Fruit fly (Drosophila melanogaster): ENCODE results near the gene Psn.

Gene Psn

DNA sequence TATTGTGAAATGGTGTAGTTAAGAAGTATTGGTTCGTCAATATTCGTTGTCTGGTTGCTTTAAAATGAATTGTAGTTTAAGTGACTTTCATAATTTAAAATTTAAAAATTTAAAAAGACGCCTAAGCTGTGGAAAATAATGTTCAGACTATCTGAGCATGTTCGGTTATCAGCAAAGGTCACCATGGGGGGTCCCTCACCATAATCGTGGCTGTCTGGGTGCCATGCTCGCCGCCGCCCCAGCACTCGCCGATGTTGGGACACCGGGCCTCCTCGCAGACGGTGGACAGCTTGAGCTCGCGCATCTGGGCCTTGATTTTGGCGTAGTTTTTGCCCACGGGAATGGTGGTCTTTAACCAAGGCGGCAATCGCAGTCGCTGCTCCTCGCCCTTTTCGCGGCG, 649 bp upstream of the Psn start:
- no peak for TF ChIP-seq CG17801 (GFP tag; optimal IDR thresholded peaks at IDR 0.05; ENCODE audit: partially characterized antibody)

DNA sequence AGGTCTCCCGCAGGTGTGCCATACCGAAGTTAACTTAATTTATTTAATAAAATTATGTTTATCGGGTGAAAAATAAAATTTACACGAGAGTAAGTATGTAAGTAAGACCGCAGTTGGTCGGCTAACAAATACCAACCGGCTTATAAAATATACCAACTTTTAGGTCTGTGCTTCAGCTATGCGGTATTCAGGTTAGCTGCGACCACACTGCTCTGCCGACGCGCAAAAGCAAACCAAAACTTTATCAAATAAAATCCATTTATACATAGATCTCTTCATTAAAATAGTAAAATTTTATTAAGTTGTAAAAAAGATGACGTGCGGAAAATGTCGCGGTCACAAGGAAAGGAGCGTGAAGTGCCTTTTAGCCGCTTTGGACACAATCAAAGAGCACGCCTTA, 3.8 kb downstream of the Psn start, which contains the start of the genes mRpL15 and CtIP:
mRpL15 (minus strand) TSS at position 141 of the 400 bp plus-strand sequence.
CtIP (plus strand) TSS at position 182 of the 400 bp plus-strand sequence.
- TF ChIP-seq CG17801 (GFP tag; optimal IDR thresholded peaks at IDR 0.05; ENCODE audit: partially characterized antibody) = peak; percentile 5

DNA sequence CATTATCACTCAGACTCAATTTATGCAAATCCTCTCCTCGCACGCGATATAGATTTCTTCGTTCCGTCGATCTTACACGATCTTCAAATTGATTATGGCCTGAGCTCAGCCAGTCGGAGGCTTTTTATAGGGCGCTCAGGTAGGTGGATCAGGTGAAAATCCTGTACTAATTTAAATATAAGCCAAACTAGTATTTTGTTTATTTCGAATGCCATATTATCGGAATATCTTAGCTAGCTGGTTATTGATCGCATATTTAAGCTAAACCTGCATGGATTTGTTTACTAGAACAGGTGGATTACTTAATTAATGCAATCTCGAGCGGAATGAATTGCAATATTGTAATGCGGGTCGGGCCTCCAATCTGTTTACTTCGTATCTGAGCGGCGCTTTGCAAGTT, 7.5 kb downstream of the Psn start, which contains the start of gene Hpd:
Hpd (minus strand) TSS at position 101 of the 400 bp plus-strand sequence.
- TF ChIP-seq CG17801 (GFP tag; optimal IDR thresholded peaks at IDR 0.05; ENCODE audit: partially characterized antibody) = no peak

DNA sequence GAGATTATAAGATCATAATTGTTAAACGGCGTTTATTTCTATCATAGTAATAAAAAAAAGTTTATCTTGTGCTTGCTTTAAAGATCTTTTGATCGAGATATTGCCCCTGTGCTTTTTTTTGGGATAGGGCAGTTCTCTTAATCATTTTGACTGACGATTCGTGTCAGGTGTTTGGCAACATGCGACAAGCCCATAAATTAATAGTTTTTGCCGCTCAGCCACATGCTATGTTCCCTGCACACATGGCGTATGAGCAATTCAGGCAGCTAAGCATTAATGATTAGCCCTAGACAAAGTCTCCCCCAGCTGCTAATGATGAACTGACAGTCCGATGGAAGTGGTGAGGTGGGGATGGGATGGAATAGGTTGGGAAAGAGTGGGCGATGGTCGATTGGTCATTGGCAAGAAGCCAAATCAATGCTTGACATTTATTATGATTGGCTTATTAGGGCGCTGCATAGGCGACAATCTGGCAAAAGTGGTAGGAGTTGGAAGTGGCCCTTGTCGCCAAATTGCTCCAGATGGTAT, 8.7 kb downstream of the Psn start:
- no peak for TF ChIP-seq CG17801 (GFP tag; optimal IDR thresholded peaks at IDR 0.05; ENCODE audit: partially characterized antibody)

DNA sequence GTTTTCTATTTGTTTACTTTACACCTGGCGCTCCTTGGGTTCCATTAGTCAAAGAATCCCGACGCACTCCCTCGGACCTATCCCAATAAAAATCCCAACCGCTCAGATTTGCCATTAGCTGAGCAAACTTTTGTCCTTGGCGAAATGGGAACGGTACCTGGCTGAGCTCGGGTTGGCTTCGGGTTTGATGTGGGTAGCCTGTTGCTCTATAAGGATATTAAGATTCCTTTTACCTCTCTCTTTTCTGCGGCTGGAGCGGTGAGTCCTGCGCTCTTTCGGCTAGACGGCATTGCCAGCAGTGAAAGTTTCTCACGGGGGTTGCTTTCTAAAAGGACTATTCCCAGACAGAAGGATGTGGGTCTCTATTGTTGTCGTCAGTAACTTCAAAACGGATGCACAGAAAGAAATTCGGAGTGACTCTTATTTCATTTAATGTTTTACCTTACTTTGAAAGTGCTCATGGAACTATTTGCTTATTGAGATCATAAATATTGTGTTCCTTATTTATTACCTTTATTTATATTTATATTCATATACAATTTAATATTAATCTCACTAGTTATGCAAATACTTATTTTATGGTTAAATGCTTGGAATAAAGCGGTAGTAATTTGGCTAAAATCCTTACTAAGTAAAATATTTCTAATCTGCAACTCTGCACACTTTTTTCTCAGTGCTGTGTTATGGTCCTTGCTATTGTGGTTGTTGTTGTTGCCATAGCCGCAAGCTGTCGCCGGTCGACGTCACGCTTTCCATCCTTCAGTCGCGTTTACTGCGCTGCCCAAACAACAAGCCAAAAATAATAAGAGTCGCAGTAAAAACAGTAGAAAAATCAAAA, 9.6 kb downstream of the Psn start, which contains the start of gene CG5910:
CG5910 (plus strand) TSS at position 788 of the 838 bp plus-strand sequence.
- TF ChIP-seq CG17801 (GFP tag; optimal IDR thresholded peaks at IDR 0.05; ENCODE audit: partially characterized antibody) = no peak

DNA sequence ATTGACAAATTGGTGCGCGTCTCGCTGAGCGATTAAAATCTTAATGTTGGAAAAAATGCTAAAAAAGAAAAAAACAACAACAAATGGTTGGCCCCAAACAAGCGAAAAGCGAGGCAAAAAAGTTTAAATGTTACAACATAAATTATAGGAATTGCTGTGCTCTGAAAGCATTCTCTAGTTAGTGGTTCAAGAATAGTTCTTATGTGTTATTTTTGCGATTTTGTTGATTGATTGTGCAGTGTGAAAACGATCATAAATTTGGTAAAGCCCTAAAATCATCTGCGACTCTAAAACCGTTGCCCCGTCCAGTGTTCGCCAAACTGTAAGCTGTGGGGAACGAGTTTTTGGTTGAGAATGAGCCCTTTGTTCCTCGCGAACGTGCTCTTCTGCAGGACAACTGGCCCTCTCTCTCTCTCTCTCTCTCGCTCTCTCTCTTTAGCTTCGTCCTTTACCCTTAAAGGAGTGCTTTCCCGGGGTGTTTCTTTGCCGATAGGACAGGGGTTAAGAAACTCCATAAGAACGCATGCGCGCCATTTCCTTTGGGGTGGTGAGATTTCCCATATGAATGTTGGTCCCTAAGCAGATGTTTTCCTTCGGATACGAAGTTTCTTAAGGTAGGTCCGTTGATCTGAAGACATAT, 10.5 kb downstream of the Psn start:
- TF ChIP-seq CG17801 (GFP tag; optimal IDR thresholded peaks at IDR 0.05; ENCODE audit: partially characterized antibody) = no peak

DNA sequence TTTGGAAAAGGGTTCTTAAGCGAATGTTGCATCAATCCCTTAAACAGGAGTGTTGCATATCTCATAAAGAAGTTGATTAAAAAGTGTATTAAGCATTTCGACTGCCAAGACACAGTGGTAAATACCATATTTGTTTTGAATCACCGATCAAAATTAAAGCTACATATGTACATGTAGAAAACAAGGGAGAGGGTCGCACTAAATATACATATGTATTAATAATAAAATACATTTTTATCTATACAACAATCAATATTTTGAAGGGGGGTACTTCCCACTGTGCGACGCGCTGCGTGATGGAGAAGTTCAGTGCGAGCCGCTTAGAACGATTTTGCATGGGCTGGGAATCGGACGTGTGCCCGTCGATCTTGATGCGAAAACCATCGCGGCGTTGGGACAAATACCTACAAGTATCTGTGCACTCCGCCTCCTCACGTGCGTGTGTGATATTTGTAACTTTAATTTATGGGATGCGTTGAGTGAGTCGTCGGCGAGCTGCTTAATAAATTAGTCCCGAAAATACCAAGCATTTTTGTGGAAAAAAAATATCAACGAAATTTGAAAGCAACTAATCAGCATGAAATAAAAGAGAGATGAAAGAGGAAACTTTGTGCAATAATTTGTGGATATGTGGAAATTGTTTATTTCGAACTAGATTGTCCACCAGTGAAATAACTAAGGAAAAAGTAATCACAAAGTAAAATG, 12.7 kb downstream of the Psn start:
- TF ChIP-seq CG17801 (GFP tag; optimal IDR thresholded peaks at IDR 0.05; ENCODE audit: partially characterized antibody) = peak; percentile 69

DNA sequence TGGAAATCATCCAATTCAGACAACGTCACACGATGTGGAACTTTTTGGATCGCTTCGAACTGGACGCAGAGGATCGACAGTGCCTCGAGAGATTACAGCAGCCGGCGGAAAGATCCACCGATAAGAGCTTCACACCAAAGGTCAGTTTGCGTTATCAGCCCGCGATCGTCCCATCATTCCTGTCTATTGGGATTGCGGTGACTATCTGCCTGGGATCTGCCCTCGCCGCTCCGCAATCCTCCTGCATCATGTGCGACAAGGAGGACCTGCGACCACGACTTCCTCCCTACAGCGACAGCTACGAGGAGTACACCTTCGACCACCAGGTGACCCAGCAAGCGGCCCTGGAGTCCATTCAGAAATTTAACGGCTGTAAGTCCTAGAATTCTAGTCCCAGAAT, 13.8 kb downstream of the Psn start:
- no peak for TF ChIP-seq CG17801 (GFP tag; optimal IDR thresholded peaks at IDR 0.05; ENCODE audit: partially characterized antibody)

DNA sequence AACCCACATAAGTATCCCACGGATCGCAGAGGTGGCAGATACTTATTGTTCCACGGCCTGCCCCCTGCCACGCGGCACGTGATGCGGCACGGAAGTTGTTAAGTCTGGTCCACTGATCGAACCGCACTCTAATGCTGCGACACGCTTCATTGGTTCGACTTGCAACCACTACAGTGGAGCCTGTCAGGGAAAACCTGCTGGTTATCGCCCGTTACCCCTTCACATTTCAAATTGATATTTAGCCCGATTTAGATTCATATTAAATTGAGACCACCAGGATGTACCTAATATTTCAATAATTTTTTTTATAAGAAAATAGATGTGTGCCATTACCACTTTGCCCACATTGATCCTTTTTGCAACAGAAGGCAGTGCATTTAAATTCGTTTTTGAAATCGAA, 15.1 kb downstream of the Psn start:
- no peak for TF ChIP-seq CG17801 (GFP tag; optimal IDR thresholded peaks at IDR 0.05; ENCODE audit: partially characterized antibody)

DNA sequence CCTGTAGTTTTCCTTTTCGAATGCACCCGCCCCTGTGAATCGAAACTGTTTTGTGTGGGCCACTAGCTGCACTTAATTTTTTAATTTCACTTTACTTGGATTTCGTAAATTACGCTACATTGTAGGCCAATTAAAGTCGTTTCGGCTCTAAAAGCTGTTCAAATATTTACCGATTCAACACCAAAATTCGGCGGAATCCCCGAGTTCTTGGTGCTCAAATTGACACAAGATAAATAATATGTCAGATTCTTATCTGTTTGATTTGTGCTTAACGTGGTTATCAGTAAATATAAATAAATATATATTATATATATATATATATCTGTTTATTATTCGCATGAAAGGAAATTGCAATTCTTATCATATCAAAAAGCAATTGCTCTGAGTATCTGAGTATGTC, 15.7 kb downstream of the Psn start:
- TF ChIP-seq CG17801 (GFP tag; optimal IDR thresholded peaks at IDR 0.05; ENCODE audit: partially characterized antibody) = no peak

DNA sequence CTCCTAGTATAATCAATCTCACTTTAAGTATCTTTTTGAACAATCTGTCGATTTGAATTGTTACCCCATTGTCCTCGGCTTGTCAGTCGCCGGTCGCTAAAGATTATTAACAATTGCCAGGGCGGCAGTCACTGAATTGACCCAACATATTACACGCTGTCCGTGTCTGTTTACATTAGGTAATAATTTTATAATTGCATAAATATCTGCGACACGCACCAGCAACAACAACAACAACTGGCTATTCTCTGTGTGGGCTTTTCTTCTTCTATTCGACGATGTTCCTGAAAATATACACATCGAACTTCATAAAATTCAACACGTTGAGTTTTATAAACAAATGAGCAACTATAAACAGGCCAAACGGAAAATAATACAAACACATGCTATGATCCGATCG, 16.5 kb downstream of the Psn start:
- no peak for TF ChIP-seq CG17801 (GFP tag; optimal IDR thresholded peaks at IDR 0.05; ENCODE audit: partially characterized antibody)

DNA sequence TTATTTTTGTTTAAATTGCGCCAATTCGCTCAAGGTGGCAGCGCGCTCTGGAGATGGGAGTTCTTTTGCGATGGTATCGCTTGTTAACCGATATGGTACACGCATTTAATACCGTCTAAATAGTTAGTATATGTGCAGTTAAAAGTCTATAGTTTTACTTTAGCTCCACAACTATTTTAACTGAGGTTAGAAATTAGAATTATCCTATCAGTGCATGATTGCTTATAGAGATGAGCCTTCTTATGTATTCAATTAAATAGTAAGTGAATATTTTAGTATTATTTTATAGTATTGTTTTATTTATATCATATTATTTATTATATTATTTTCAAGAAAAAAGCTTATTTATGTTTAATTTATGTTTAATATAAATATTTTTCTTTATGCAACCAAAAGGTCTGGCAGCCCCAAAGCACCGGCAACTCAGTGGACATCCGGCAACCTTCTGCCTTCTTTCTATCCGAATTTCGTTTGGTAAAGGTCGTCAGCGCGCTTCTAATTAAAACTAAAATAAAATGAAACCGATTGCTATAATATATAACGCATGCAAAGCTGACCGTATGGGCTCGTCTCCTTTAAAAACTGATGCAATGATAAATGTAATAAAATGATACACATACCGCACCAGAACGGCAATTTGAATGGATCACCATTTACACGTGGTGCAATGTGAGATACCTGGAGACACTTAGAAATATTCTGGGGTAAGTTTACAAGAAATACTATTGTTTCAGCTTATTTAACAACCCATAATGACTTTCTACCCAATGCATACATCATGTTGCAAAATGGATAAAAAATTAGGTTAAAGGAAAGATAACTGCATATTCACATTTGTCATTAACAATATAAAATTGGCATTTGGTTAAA, 20.8 kb downstream of the Psn start, which contains the start of gene CG5199:
CG5199 (minus strand) TSS at position 52 of the 870 bp plus-strand sequence.
- peak; percentile 67 for TF ChIP-seq CG17801 (GFP tag; optimal IDR thresholded peaks at IDR 0.05; ENCODE audit: partially characterized antibody)

DNA sequence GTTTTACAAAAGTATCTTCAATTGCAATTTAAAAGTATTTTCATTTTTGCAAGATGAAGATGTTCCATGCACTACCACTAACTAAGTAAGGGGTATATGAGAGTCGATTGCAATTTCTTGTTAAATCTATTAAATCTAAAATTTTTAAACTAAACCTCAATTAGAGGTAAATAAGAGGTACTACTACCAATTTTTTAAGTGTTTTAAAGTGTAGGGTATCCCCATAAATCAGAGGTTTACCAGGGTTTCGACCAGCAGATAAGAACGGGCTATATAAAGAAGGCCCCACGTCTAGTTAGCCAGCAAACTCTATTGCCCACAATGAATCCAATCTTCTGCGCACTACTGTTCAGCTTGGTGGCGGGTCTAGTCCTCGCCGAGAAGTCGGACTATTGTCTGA, 28.1 kb downstream of the Psn start, which contains the start of gene mag:
mag (plus strand) TSS at position 301 of the 400 bp plus-strand sequence.
- no peak for TF ChIP-seq CG17801 (GFP tag; optimal IDR thresholded peaks at IDR 0.05; ENCODE audit: partially characterized antibody)

DNA sequence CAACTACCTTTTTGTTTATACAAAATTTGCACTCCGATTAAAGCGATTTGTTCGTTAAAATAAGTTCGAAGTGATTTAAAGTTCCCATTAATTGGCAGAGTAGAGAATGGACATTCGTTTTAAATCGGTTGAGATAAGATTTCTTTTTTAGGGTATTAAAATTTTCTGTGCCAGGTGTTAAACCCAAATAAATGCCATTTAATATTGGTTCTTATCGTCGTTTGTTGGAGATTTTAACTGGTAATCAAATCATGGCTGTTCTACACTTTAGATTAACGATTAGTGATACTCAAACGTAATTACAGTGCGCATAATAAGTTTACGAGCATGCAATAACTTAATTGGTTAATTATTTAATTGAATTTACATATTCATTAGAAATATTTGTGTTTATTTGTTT, 30.1 kb downstream of the Psn start:
- no peak for TF ChIP-seq CG17801 (GFP tag; optimal IDR thresholded peaks at IDR 0.05; ENCODE audit: partially characterized antibody)
